Worm (Caenorhabditis elegans) whole organism, young adult: ENCODE data around the gene K05G3.1.

Experiments used
- B0336.3 ChIP-seq: fragments of 200-800 bp; sonication (Bioruptor generic); IDR thresholded peaks from 2 replicates; pipeline ENCODE4 v1.3.6; 2022; ENCODE audit warnings: missing genetic modification characterization, missing compliant biosample characterization
- F10E7.11 ChIP-seq: sonication (generic microtip); optimal IDR thresholded peaks from 2 replicates; lab custom pipeline; 2017; ENCODE audit warnings: mild to moderate bottlenecking, missing genetic modification characterization, moderate library complexity, missing compliant biosample characterization
- F39B2.1 ChIP-seq: fragments of 200-800 bp; sonication (Bioruptor generic); IDR thresholded peaks from 2 replicates; pipeline ENCODE4 v1.3.6; 2022; ENCODE audit warnings: missing genetic modification reagents, missing genetic modification characterization, missing compliant biosample characterization
- F57A8.1 ChIP-seq: fragments of 200-800 bp; sonication (Bioruptor generic); optimal IDR thresholded peaks from 2 replicates; lab custom pipeline; 2018; ENCODE audit warnings: mild to moderate bottlenecking, missing genetic modification characterization, moderate library complexity, missing compliant biosample characterization
- F57C9.4 ChIP-seq: sonication (generic microtip); optimal IDR thresholded peaks from 2 replicates; lab custom pipeline; 2017; ENCODE audit warnings: mild to moderate bottlenecking, missing genetic modification characterization, missing compliant biosample characterization
- Y53F4B.3 ChIP-seq: fragments of 200-800 bp; sonication (Bioruptor generic); IDR thresholded peaks from 2 replicates; pipeline ENCODE4 v1.3.6; 2022; ENCODE audit warnings: missing genetic modification reagents, missing genetic modification characterization, missing compliant biosample characterization
- Y53G8AR.9 ChIP-seq: fragments of 200-800 bp; sonication (Bioruptor generic); conservative IDR thresholded peaks from 2 replicates; pipeline ENCODE4 v1.3.6; 2022; ENCODE audit warnings: missing genetic modification reagents, missing genetic modification characterization, missing compliant biosample characterization
- Y67H2A.10 ChIP-seq: fragments of 200-800 bp; sonication (Bioruptor generic); conservative IDR thresholded peaks from 2 replicates; pipeline ENCODE4 v1.3.6; 2022; ENCODE audit warnings: missing genetic modification reagents, missing genetic modification characterization, missing compliant biosample characterization
- Y79H2A.3 ChIP-seq: fragments of 200-800 bp; sonication (Bioruptor generic); conservative IDR thresholded peaks from 2 replicates; pipeline ENCODE4 v1.3.6; 2022; ENCODE audit warnings: missing genetic modification reagents, missing genetic modification characterization, missing compliant biosample characterization
- ZK185.1 ChIP-seq: sonication (generic microtip); optimal IDR thresholded peaks from 2 replicates; lab custom pipeline; 2016; ENCODE audit warnings: mild to moderate bottlenecking, missing genetic modification characterization, missing compliant biosample characterization; ENCODE audit not compliant: poor library complexity, severe bottlenecking
- aptf-2 ChIP-seq: fragments of 200-800 bp; sonication (Bioruptor generic); conservative IDR thresholded peaks from 2 replicates; pipeline ENCODE4 v1.3.6; 2022; ENCODE audit warnings: missing genetic modification reagents, missing genetic modification characterization, missing compliant biosample characterization
- atf-7 ChIP-seq: sonication (generic microtip); optimal IDR thresholded peaks from 2 replicates; lab custom pipeline; 2017; ENCODE audit warnings: mild to moderate bottlenecking, missing genetic modification characterization, missing compliant biosample characterization
- attf-6 ChIP-seq: fragments of 200-800 bp; sonication (Bioruptor generic); IDR thresholded peaks from 2 replicates; pipeline ENCODE4 v1.3.6; 2022; ENCODE audit warnings: missing genetic modification reagents, missing genetic modification characterization, missing compliant biosample characterization
- bed-1 ChIP-seq: fragments of 200-800 bp; sonication (Bioruptor generic); IDR thresholded peaks from 2 replicates; pipeline ENCODE4 v1.3.6; 2022; ENCODE audit warnings: missing genetic modification reagents, missing genetic modification characterization, missing compliant biosample characterization
- ccch-3 ChIP-seq: fragments of 200-800 bp; sonication (Bioruptor generic); optimal IDR thresholded peaks from 2 replicates; lab custom pipeline; 2018; ENCODE audit warnings: mild to moderate bottlenecking, missing genetic modification characterization, missing compliant biosample characterization
- ceh-100 ChIP-seq: fragments of 200-800 bp; sonication (Bioruptor generic); IDR thresholded peaks from 2 replicates; pipeline ENCODE4 v1.3.6; 2022; ENCODE audit warnings: missing genetic modification reagents, missing genetic modification characterization, missing compliant biosample characterization
- ceh-40 ChIP-seq: fragments of 200-800 bp; sonication (Bioruptor generic); IDR thresholded peaks from 2 replicates; pipeline ENCODE4 v1.3.6; 2022; ENCODE audit warnings: missing genetic modification characterization, missing compliant biosample characterization
- ceh-58 ChIP-seq: fragments of 200-800 bp; sonication (Bioruptor generic); IDR thresholded peaks from 2 replicates; pipeline ENCODE4 v1.3.6; 2022; ENCODE audit warnings: missing genetic modification characterization, missing compliant biosample characterization
- die-1 ChIP-seq: sonication (generic microtip); optimal IDR thresholded peaks from 2 replicates; lab custom pipeline; 2016; ENCODE audit warnings: missing genotype, mild to moderate bottlenecking, missing genetic modification characterization, missing compliant biosample characterization
- dpl-1 ChIP-seq: fragments of 150-350 bp; optimal IDR thresholded peaks from 2 replicates; lab custom pipeline; 2014; ENCODE audit warnings: missing biosample characterization, missing genetic modification reagents, missing genetic modification characterization
- ets-4 ChIP-seq: fragments of 200-800 bp; sonication (Bioruptor generic); optimal IDR thresholded peaks from 2 replicates; lab custom pipeline; 2018; ENCODE audit warnings: mild to moderate bottlenecking, missing genetic modification characterization, missing compliant biosample characterization
- fkh-3 ChIP-seq: sonication (generic microtip); optimal IDR thresholded peaks from 2 replicates; lab custom pipeline; 2016; ENCODE audit warnings: mild to moderate bottlenecking, missing genetic modification characterization, missing compliant biosample characterization
- hsf-1 ChIP-seq: fragments of 200-800 bp; sonication (Bioruptor generic); IDR thresholded peaks from 2 replicates; pipeline ENCODE4 v1.3.6; 2022; ENCODE audit warnings: missing genetic modification reagents, missing genetic modification characterization, missing compliant biosample characterization
- lin-26 ChIP-seq: fragments of 200-800 bp; sonication (Bioruptor generic); IDR thresholded peaks from 2 replicates; pipeline ENCODE4 v1.3.6; 2022; ENCODE audit warnings: missing genetic modification reagents, missing genetic modification characterization, missing compliant biosample characterization
- lin-35 ChIP-seq, 3 experiments: fragments of 150-350 bp in 2 of 3; sonication (generic microtip) in 1 of 3; optimal IDR thresholded peaks; 2 replicates each; lab custom pipeline; 2014 to 2018; ENCODE audit warnings: missing biosample characterization in 3 of 3, missing genetic modification characterization in 3 of 3, missing genetic modification reagents in 3 of 3
- lir-1 ChIP-seq: fragments of 200-800 bp; sonication (Bioruptor generic); conservative IDR thresholded peaks from 2 replicates; pipeline ENCODE4 v1.3.6; 2022; ENCODE audit warnings: missing genetic modification reagents, missing genetic modification characterization, missing compliant biosample characterization
- madf-8 ChIP-seq: fragments of 200-800 bp; sonication (Bioruptor generic); conservative IDR thresholded peaks from 2 replicates; pipeline ENCODE4 v1.3.6; 2022; ENCODE audit warnings: missing genetic modification reagents, missing genetic modification characterization, missing compliant biosample characterization
- mcd-1 ChIP-seq: fragments of 200-800 bp; sonication (Bioruptor generic); IDR thresholded peaks from 2 replicates; pipeline ENCODE4 v1.3.6; 2022; ENCODE audit warnings: missing genetic modification reagents, missing genetic modification characterization, missing compliant biosample characterization
- mes-4 ChIP-seq: sonication (generic microtip); optimal IDR thresholded peaks from 2 replicates; lab custom pipeline; 2016; ENCODE audit warnings: missing genotype, missing genetic modification characterization, missing compliant biosample characterization
- nhr-179 ChIP-seq: sonication (generic microtip); optimal IDR thresholded peaks from 2 replicates; lab custom pipeline; 2016; ENCODE audit warnings: mild to moderate bottlenecking, missing genetic modification characterization, missing compliant biosample characterization
- nhr-27 ChIP-seq: fragments of 200-800 bp; sonication (Bioruptor generic); optimal IDR thresholded peaks from 2 replicates; lab custom pipeline; 2018; ENCODE audit warnings: mild to moderate bottlenecking, missing genetic modification characterization, moderate library complexity, missing compliant biosample characterization
- nhr-90 ChIP-seq: sonication (generic microtip); optimal IDR thresholded peaks from 2 replicates; lab custom pipeline; 2016; ENCODE audit warnings: missing genotype, mild to moderate bottlenecking, missing genetic modification characterization, missing compliant biosample characterization
- rec-8 ChIP-seq, 2 experiments: sonication (generic microtip); optimal IDR thresholded peaks; 2 replicates each; lab custom pipeline; 2016; ENCODE audit warnings: mild to moderate bottlenecking in 2 of 2, missing genetic modification characterization in 2 of 2, missing genetic modification reagents in 2 of 2, missing genotype in 2 of 2, missing biosample characterization in 1 of 2, missing compliant biosample characterization in 1 of 2, moderate library complexity in 1 of 2
- repo-1 ChIP-seq: sonication (generic microtip); optimal IDR thresholded peaks from 2 replicates; lab custom pipeline; 2017; ENCODE audit warnings: mild to moderate bottlenecking, missing genetic modification characterization, missing compliant biosample characterization
- rpc-1 ChIP-seq, 2 experiments: fragments of 150-350 bp in 1 of 2; sonication (generic microtip) in 1 of 2; optimal IDR thresholded peaks; 2 replicates each; lab custom pipeline; 2014 to 2018; ENCODE audit warnings: missing biosample characterization in 1 of 2, missing genetic modification characterization in 1 of 2, missing genetic modification reagents in 1 of 2, missing genotype in 1 of 2
- snpc-3.4 ChIP-seq: sonication (generic microtip); optimal IDR thresholded peaks from 2 replicates; lab custom pipeline; 2017; ENCODE audit warnings: missing genetic modification characterization, mild to moderate bottlenecking, missing compliant biosample characterization, antibody characterized with exemption, moderate library complexity, missing genotype, missing genetic modification reagents
- snpc-4 ChIP-seq, 5 experiments: fragments of 150-350 bp in 1 of 5; sonication (generic microtip) in 4 of 5; optimal IDR thresholded peaks; 2 replicates each; lab custom pipeline; 2014 to 2018; ENCODE audit warnings: missing genetic modification characterization in 5 of 5, missing biosample characterization in 3 of 5, antibody characterized with exemption in 2 of 5, mild to moderate bottlenecking in 2 of 5, missing compliant biosample characterization in 2 of 5, missing genotype in 2 of 5, moderate library complexity in 2 of 5, missing genetic modification reagents in 1 of 5
- sptf-2 ChIP-seq: fragments of 200-800 bp; sonication (Bioruptor generic); optimal IDR thresholded peaks from 2 replicates; lab custom pipeline; 2018; ENCODE audit warnings: mild to moderate bottlenecking, missing genetic modification characterization, missing compliant biosample characterization
- tbp1 ChIP-seq: fragments of 200-800 bp; sonication (Bioruptor generic); optimal IDR thresholded peaks from 2 replicates; lab custom pipeline; 2018; ENCODE audit warnings: mild to moderate bottlenecking, missing genetic modification characterization, missing compliant biosample characterization
- tbx-9 ChIP-seq: sonication (generic microtip); optimal IDR thresholded peaks from 2 replicates; lab custom pipeline; 2016; ENCODE audit warnings: borderline replicate concordance, missing genetic modification characterization, inconsistent platforms, missing compliant biosample characterization
- tlf-1 ChIP-seq: fragments of 200-800 bp; sonication (Bioruptor generic); optimal IDR thresholded peaks from 2 replicates; lab custom pipeline; 2018; ENCODE audit warnings: mild to moderate bottlenecking, missing genetic modification characterization, missing compliant biosample characterization
- unc-130 ChIP-seq: sonication (generic microtip); optimal IDR thresholded peaks from 2 replicates; lab custom pipeline; 2016; ENCODE audit warnings: missing genetic modification reagents, missing genetic modification characterization, missing compliant biosample characterization
- xnd-1 ChIP-seq: sonication (generic microtip); optimal IDR thresholded peaks from 2 replicates; lab custom pipeline; 2016; ENCODE audit warnings: missing genotype, missing genetic modification reagents, missing genetic modification characterization, missing compliant biosample characterization
- zim-3 ChIP-seq: sonication (generic microtip); optimal IDR thresholded peaks from 2 replicates; lab custom pipeline; 2017; ENCODE audit warnings: mild to moderate bottlenecking, missing genetic modification characterization, moderate library complexity, missing compliant biosample characterization
- ztf-18 ChIP-seq: sonication (generic microtip); optimal IDR thresholded peaks from 2 replicates; lab custom pipeline; 2016; ENCODE audit warnings: missing genotype, mild to moderate bottlenecking, missing genetic modification characterization, missing compliant biosample characterization
- ztf-22 ChIP-seq: fragments of 200-800 bp; sonication (Bioruptor generic); optimal IDR thresholded peaks from 2 replicates; lab custom pipeline; 2018; ENCODE audit warnings: mild to moderate bottlenecking, missing genetic modification characterization, moderate library complexity, missing compliant biosample characterization
- ztf-25 ChIP-seq: fragments of 200-800 bp; sonication (Bioruptor generic); IDR thresholded peaks from 2 replicates; pipeline ENCODE4 v1.3.6; 2022; ENCODE audit warnings: missing genetic modification reagents, missing genetic modification characterization, missing compliant biosample characterization
- ztf-6 ChIP-seq: fragments of 200-800 bp; sonication (Bioruptor generic); IDR thresholded peaks from 2 replicates; pipeline ENCODE4 v1.3.6; 2022; ENCODE audit warnings: missing genetic modification reagents, missing genetic modification characterization, missing compliant biosample characterization

Gene K05G3.1

DNA sequence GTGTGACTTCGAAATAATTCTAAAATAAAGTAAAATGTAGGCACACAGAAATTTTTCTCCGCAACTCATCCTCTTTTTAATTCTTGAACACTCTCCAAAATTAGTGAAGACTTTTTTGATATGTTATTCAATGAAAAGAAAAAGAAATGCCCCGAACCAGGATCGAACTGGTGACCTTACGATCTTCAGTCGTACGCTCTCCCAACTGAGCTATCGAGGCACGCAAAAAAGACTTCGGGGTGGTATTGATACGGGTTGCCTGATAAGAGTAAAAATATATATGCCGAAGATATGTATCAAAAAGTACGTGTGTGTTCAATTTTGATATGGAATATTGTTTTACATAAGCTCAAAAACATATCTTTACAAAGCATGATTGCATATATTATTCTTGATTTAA is 1.9 kb downstream of the K05G3.1 start:
- TF ChIP-seq ceh-58 (no peak), rpc-1 (optimal IDR thresholded peaks at IDR 0.05; lab: Kevin White, UChicago) (peak; percentile 83), rpc-1 (tag; optimal IDR thresholded peaks at IDR 0.05; lab: Kevin White, UChicago) (peak; percentile 92), hsf-1 (GFP tag; lab: Robert Waterston, UW) (peak; percentile 43; the same call in 1 of the 2 replicates), tbx-9 (no peak), ceh-100 (GFP tag; lab: Robert Waterston, UW) (no peak), mcd-1 (GFP tag; lab: Robert Waterston, UW) (no peak), bed-1 (GFP tag; lab: Robert Waterston, UW) (no peak), madf-8 (no peak), F57A8.1 (no peak), B0336.3 (GFP tag; lab: Robert Waterston, UW) (no peak), snpc-4 (GFP tag; optimal IDR thresholded peaks at IDR 0.05; lab: Kevin White, UChicago) (peak; percentile 69), snpc-4 (tag; optimal IDR thresholded peaks at IDR 0.05; lab: Kevin White, UChicago) (peak in 2 of 4 experiments; percentile 32 to 70), ztf-22 (GFP tag; lab: Kevin White, UChicago) (no peak), lin-35 (GFP tag; optimal IDR thresholded peaks at IDR 0.05; lab: Kevin White, UChicago) (no peak), tlf-1 (GFP tag; lab: Kevin White, UChicago) (no peak), ztf-25 (0 out of 2 replicates have a peak, but pooled peaks have one; percentile 38), die-1 (tag; lab: Kevin White, UChicago) (peak; percentile 67), snpc-3.4 (tag; lab: Kevin White, UChicago) (peak; percentile 85), ccch-3 (GFP tag; lab: Kevin White, UChicago) (no peak), nhr-27 (tag; lab: Kevin White, UChicago) (no peak), lin-26 (GFP tag; lab: Robert Waterston, UW) (peak; percentile 76), lir-1 (GFP tag; lab: Robert Waterston, UW) (no peak), ceh-40 (no peak), zim-3 (tag; lab: Kevin White, UChicago) (no peak), nhr-179 (tag; lab: Kevin White, UChicago) (no peak), tbp1 (GFP tag; lab: Kevin White, UChicago) (peak; percentile 92), Y53G8AR.9 (GFP tag; lab: Robert Waterston, UW) (no peak), rec-8 (tag; optimal IDR thresholded peaks at IDR 0.05; lab: Kevin White, UChicago) (peak in 1 of 2 experiments; percentile 5), unc-130 (GFP tag; lab: Kevin White, UChicago) (no peak), ZK185.1 (peak; percentile 48), F39B2.1 (GFP tag; lab: Robert Waterston, UW) (no peak), dpl-1 (GFP tag; lab: Kevin White, UChicago) (peak; percentile 5), Y67H2A.10 (GFP tag; lab: Robert Waterston, UW) (no peak), attf-6 (no peak), nhr-90 (tag; lab: Kevin White, UChicago) (peak; percentile 42), aptf-2 (GFP tag; lab: Robert Waterston, UW) (no peak), repo-1 (no peak), ztf-6 (GFP tag; lab: Robert Waterston, UW) (no peak), atf-7 (no peak), Y79H2A.3 (no peak), Y53F4B.3 (GFP tag; lab: Robert Waterston, UW) (no peak), F57C9.4 (no peak), sptf-2 (no peak), ztf-18 (peak; percentile 45), F10E7.11 (no peak), xnd-1 (tag; lab: Kevin White, UChicago) (no peak), ets-4 (no peak), mes-4 (tag; lab: Kevin White, UChicago) (peak; percentile 6), fkh-3 (tag; lab: Kevin White, UChicago) (no peak)
